Worm (Caenorhabditis elegans) whole organism, L2 larva: ENCODE data around the gene T24E12.11.
"Not testable (repeated sequence)": the region's sequence is repeated elsewhere in the genome, so short reads cannot be mapped to it uniquely, and the experiment has no call there.

ENCODE experiments used
- C34F6.9 ChIP-seq: fragments of 150-350 bp; optimal IDR thresholded peaks from 2 replicates; lab custom pipeline; 2014; ENCODE audit warnings: missing biosample characterization, missing genetic modification characterization
- F13H6.1 ChIP-seq: sonication (generic microtip); optimal IDR thresholded peaks from 2 replicates; lab custom pipeline; 2016; ENCODE audit warnings: missing genetic modification characterization, missing compliant biosample characterization
- Y55F3AM.14 ChIP-seq: fragments of 200-800 bp; sonication (Bioruptor generic); optimal IDR thresholded peaks from 2 replicates; lab custom pipeline; 2018; ENCODE audit warnings: mild to moderate bottlenecking, missing genetic modification characterization, missing compliant biosample characterization
- ZK546.5 ChIP-seq: sonication (generic microtip); optimal IDR thresholded peaks from 2 replicates; lab custom pipeline; 2017; ENCODE audit warnings: missing biosample characterization, missing genetic modification characterization
- aly-2 ChIP-seq: fragments of 150-350 bp; optimal IDR thresholded peaks from 2 replicates; lab custom pipeline; 2014; ENCODE audit warnings: missing biosample characterization, missing genetic modification characterization
- ama-1 ChIP-seq: fragments of 150-350 bp; optimal IDR thresholded peaks from 2 replicates; lab custom pipeline; 2018; ENCODE audit warnings: inconsistent platforms
- blmp-1 ChIP-seq: sonication (generic microtip); optimal IDR thresholded peaks from 2 replicates; lab custom pipeline; 2017; ENCODE audit warnings: missing genetic modification characterization, mild to moderate bottlenecking, missing compliant biosample characterization, antibody characterized with exemption, moderate library complexity; ENCODE audit not compliant: insufficient read depth
- ceh-16 ChIP-seq: fragments of 150-350 bp; optimal IDR thresholded peaks from 2 replicates; lab custom pipeline; 2014; ENCODE audit warnings: missing biosample characterization, missing genetic modification characterization
- ceh-82 ChIP-seq: fragments of 150-350 bp; optimal IDR thresholded peaks from 2 replicates; lab custom pipeline; 2014; ENCODE audit warnings: missing biosample characterization, missing genetic modification characterization
- crh-2 ChIP-seq: sonication (generic microtip); optimal IDR thresholded peaks from 2 replicates; lab custom pipeline; 2017; ENCODE audit warnings: missing biosample characterization, missing genetic modification characterization
- dmd-4 ChIP-seq: sonication (generic microtip); optimal IDR thresholded peaks from 2 replicates; lab custom pipeline; 2017; ENCODE audit warnings: missing biosample characterization, missing genetic modification characterization
- egl-27 ChIP-seq: sonication (generic microtip); optimal IDR thresholded peaks from 3 replicates; lab custom pipeline; 2017; ENCODE audit warnings: missing biosample characterization, missing genetic modification reagents, missing genetic modification characterization
- lin-11 ChIP-seq: fragments of 150-350 bp; sonication (generic microtip); optimal IDR thresholded peaks from 2 replicates; lab custom pipeline; 2014; ENCODE audit warnings: missing biosample characterization, missing genetic modification characterization, inconsistent platforms, mixed read lengths
- lin-13 ChIP-seq: fragments of 150-350 bp; optimal IDR thresholded peaks from 2 replicates; lab custom pipeline; 2014; ENCODE audit warnings: missing biosample characterization, missing genetic modification reagents, missing genetic modification characterization
- lin-39 ChIP-seq: fragments of 150-350 bp; optimal IDR thresholded peaks from 2 replicates; lab custom pipeline; 2014; ENCODE audit warnings: missing biosample characterization, missing genetic modification reagents, missing genetic modification characterization
- mab-5 ChIP-seq: fragments of 150-350 bp; optimal IDR thresholded peaks from 2 replicates; lab custom pipeline; 2014; ENCODE audit warnings: missing biosample characterization, missing genetic modification characterization
- mbf-1 ChIP-seq: sonication (generic microtip); optimal IDR thresholded peaks from 2 replicates; lab custom pipeline; 2017; ENCODE audit warnings: missing biosample characterization, missing genetic modification characterization
- mdl-1 ChIP-seq, 2 experiments: fragments of 150-350 bp in 1 of 2; sonication (generic microtip) in 1 of 2; optimal IDR thresholded peaks; 2 replicates each; lab custom pipeline; 2017; ENCODE audit warnings: missing biosample characterization in 2 of 2, missing genetic modification characterization in 2 of 2
- nhr-10 ChIP-seq: sonication (generic microtip); optimal IDR thresholded peaks from 2 replicates; lab custom pipeline; 2017; ENCODE audit warnings: missing biosample characterization, missing genetic modification characterization
- nhr-11 ChIP-seq: fragments of 150-350 bp; optimal IDR thresholded peaks from 2 replicates; lab custom pipeline; 2014; ENCODE audit warnings: missing biosample characterization, missing genetic modification characterization
- nhr-23 ChIP-seq: fragments of 150-350 bp; optimal IDR thresholded peaks from 2 replicates; lab custom pipeline; 2014; ENCODE audit warnings: missing biosample characterization, missing genetic modification reagents, missing genetic modification characterization
- nhr-25 ChIP-seq: fragments of 150-350 bp; sonication (generic microtip); optimal IDR thresholded peaks from 3 replicates; lab custom pipeline; 2014; ENCODE audit warnings: missing biosample characterization, missing genetic modification characterization
- nhr-6 ChIP-seq: fragments of 150-350 bp; optimal IDR thresholded peaks from 2 replicates; lab custom pipeline; 2014; ENCODE audit warnings: missing biosample characterization, missing genetic modification characterization
- nhr-77 ChIP-seq: fragments of 150-350 bp; optimal IDR thresholded peaks from 2 replicates; lab custom pipeline; 2014; ENCODE audit warnings: missing biosample characterization, missing genetic modification characterization
- sem-4 ChIP-seq: fragments of 150-350 bp; optimal IDR thresholded peaks from 2 replicates; lab custom pipeline; 2014; ENCODE audit warnings: missing biosample characterization, missing genetic modification reagents, missing genetic modification characterization
- skn-1 ChIP-seq: sonication (generic microtip); optimal IDR thresholded peaks from 2 replicates; lab custom pipeline; 2017; ENCODE audit warnings: missing biosample characterization, missing genetic modification characterization
- sma-3 ChIP-seq: sonication (generic microtip); optimal IDR thresholded peaks from 2 replicates; lab custom pipeline; 2016; ENCODE audit warnings: missing genetic modification reagents, missing genetic modification characterization, missing compliant biosample characterization
- snpc-4 ChIP-seq: fragments of 150-350 bp; optimal IDR thresholded peaks from 2 replicates; lab custom pipeline; 2014; ENCODE audit warnings: missing biosample characterization, missing genetic modification characterization
- unc-39 ChIP-seq: fragments of 150-350 bp; optimal IDR thresholded peaks from 2 replicates; lab custom pipeline; 2014; ENCODE audit warnings: missing biosample characterization, missing genetic modification characterization
- unc-55 ChIP-seq: fragments of 150-350 bp; sonication (generic microtip); optimal IDR thresholded peaks from 3 replicates; lab custom pipeline; 2014; ENCODE audit warnings: missing biosample characterization, missing genetic modification reagents, missing genetic modification characterization
- zag-1 ChIP-seq: fragments of 150-350 bp; optimal IDR thresholded peaks from 2 replicates; lab custom pipeline; 2014; ENCODE audit warnings: missing biosample characterization, missing genetic modification characterization
- ztf-1 ChIP-seq: fragments of 200-800 bp; sonication (Bioruptor generic); conservative IDR thresholded peaks from 2 replicates; pipeline ENCODE4 v1.3.6; 2022; ENCODE audit warnings: missing genetic modification characterization, missing compliant biosample characterization
- ztf-11 ChIP-seq: sonication (generic microtip); optimal IDR thresholded peaks from 2 replicates; lab custom pipeline; 2017; ENCODE audit warnings: missing biosample characterization, missing genetic modification characterization

T24E12.11 gene

ce11 chrII:3777802-3778201 is 1.6 kb downstream of the T24E12.11 start:
- TF ChIP-seq ztf-1 (GFP tag; lab: Robert Waterston, UW) (no peak), ceh-16 (no peak), unc-39 (no peak)
- TF ChIP-seq, all 48 proteins: peak for 0

ce11 chrII:3775719-3776118 is 3.6 kb downstream of the T24E12.11 start, which contains the start of gene T24E12.3:
T24E12.3 (plus strand) TSS chrII:3776019.
- TF ChIP-seq ztf-1 (GFP tag; lab: Robert Waterston, UW), result no peak
- TF ChIP-seq nhr-23 (tag; lab: Kevin White, UChicago), result no peak
- TF ChIP-seq mdl-1 (tag; optimal IDR thresholded peaks at IDR 0.05; lab: Kevin White, UChicago), result no peak
- no peak for TF ChIP-seq crh-2 (tag; lab: Kevin White, UChicago)
- no peak for TF ChIP-seq ama-1 (lab: Kevin White, UChicago)
- no peak for TF ChIP-seq blmp-1 (tag; lab: Kevin White, UChicago)
- no peak for TF ChIP-seq mab-5 (tag; lab: Kevin White, UChicago)
- no peak for TF ChIP-seq ceh-82 (tag; lab: Kevin White, UChicago)
- TF ChIP-seq lin-39 (tag; lab: Kevin White, UChicago), result no peak
- TF ChIP-seq lin-11 (tag; lab: Kevin White, UChicago), result no peak
- TF ChIP-seq unc-39, result no peak
- TF ChIP-seq ZK546.5 (tag; lab: Kevin White, UChicago), result no peak

- TF ChIP-seq aly-2 (tag; lab: Kevin White, UChicago) (no peak), ztf-11 (tag; lab: Kevin White, UChicago) (no peak)
Measured at ce11 chrII:3773130-3773529, 6.2 kb downstream of the T24E12.11 start, which contains the start of gene T24E12.10. T24E12.10 (minus strand) TSS chrII:3773230.

ce11 chrII:3771640-3772039 is 7.7 kb downstream of the T24E12.11 start:
- TF ChIP-seq ceh-82 (tag; lab: Kevin White, UChicago) (no peak), zag-1 (tag; lab: Kevin White, UChicago) (no peak), C34F6.9 (no peak), dmd-4 (no peak), blmp-1 (tag; lab: Kevin White, UChicago) (no peak), skn-1 (tag; lab: Kevin White, UChicago) (no peak), ZK546.5 (tag; lab: Kevin White, UChicago) (no peak), unc-55 (GFP tag; lab: Kevin White, UChicago) (no peak), lin-11 (tag; lab: Kevin White, UChicago) (no peak), F13H6.1 (tag; lab: Kevin White, UChicago) (no peak), nhr-11 (tag; lab: Kevin White, UChicago) (no peak), nhr-25 (tag; lab: Kevin White, UChicago) (no peak), egl-27 (no peak), lin-39 (tag; lab: Kevin White, UChicago) (no peak)

ce11 chrII:3764486-3764885 is 14.9 kb downstream of the T24E12.11 start, which contains the start of gene srx-112:
srx-112 (minus strand) TSS chrII:3764586.
- TF ChIP-seq sem-4 (tag; lab: Kevin White, UChicago), result no peak
- TF ChIP-seq sma-3 (GFP tag; lab: Kevin White, UChicago), result no peak
- no peak for TF ChIP-seq unc-55 (GFP tag; lab: Kevin White, UChicago)
- no peak for TF ChIP-seq nhr-77 (tag; lab: Kevin White, UChicago)
- no peak for TF ChIP-seq nhr-23 (tag; lab: Kevin White, UChicago)
- no peak for TF ChIP-seq blmp-1 (tag; lab: Kevin White, UChicago)
- TF ChIP-seq nhr-25 (tag; lab: Kevin White, UChicago), result no peak
- TF ChIP-seq snpc-4 (tag; lab: Kevin White, UChicago), result no peak
- TF ChIP-seq skn-1 (tag; lab: Kevin White, UChicago), result no peak
- TF ChIP-seq lin-13 (GFP tag; lab: Kevin White, UChicago), result no peak
- TF ChIP-seq mbf-1 (tag; lab: Kevin White, UChicago), result no peak
- TF ChIP-seq mdl-1 (tag; optimal IDR thresholded peaks at IDR 0.05; lab: Kevin White, UChicago), result no peak
- no peak for TF ChIP-seq nhr-6 (tag; lab: Kevin White, UChicago)
- no peak for TF ChIP-seq Y55F3AM.14

- TF ChIP-seq nhr-10 (tag; lab: Kevin White, UChicago); sma-3 (GFP tag; lab: Kevin White, UChicago); sem-4 (tag; lab: Kevin White, UChicago): not testable (repeated sequence)
Measured at ce11 chrII:3761599-3761998, 17.8 kb downstream of the T24E12.11 start, which contains the start of gene T24E12.6. T24E12.6 (minus strand) TSS chrII:3761699.
